Worm (Caenorhabditis elegans) whole organism, young adult: Measurements from ENCODE around the gene K10C2.6.

Experiments
- B0019.2 ChIP-seq: fragments of 200-800 bp; sonication (Bioruptor generic); conservative IDR thresholded peaks from 2 replicates; pipeline ENCODE4 v1.3.6; 2022; ENCODE audit warnings: missing genetic modification reagents, missing genetic modification characterization, missing compliant biosample characterization
- B0261.1 ChIP-seq: sonication (generic microtip); optimal IDR thresholded peaks from 2 replicates; lab custom pipeline; 2016; ENCODE audit warnings: mild to moderate bottlenecking, missing genetic modification characterization, moderate library complexity, missing compliant biosample characterization
- D2030.7 ChIP-seq: fragments of 200-800 bp; sonication (Bioruptor generic); IDR thresholded peaks from 2 replicates; pipeline ENCODE4 v1.3.6; 2022; ENCODE audit warnings: missing genetic modification reagents, missing genetic modification characterization, missing compliant biosample characterization
- F23B12.7 ChIP-seq: sonication (generic microtip); optimal IDR thresholded peaks from 2 replicates; lab custom pipeline; 2017; ENCODE audit warnings: missing genetic modification characterization, mild to moderate bottlenecking, missing compliant biosample characterization, antibody characterized with exemption, moderate library complexity; ENCODE audit not compliant: insufficient read depth
- F39B2.1 ChIP-seq: fragments of 200-800 bp; sonication (Bioruptor generic); IDR thresholded peaks from 2 replicates; pipeline ENCODE4 v1.3.6; 2022; ENCODE audit warnings: missing genetic modification reagents, missing genetic modification characterization, missing compliant biosample characterization
- F49E8.2 ChIP-seq: sonication (generic microtip); optimal IDR thresholded peaks from 3 replicates; lab custom pipeline; 2017; ENCODE audit warnings: missing genetic modification characterization, mild to moderate bottlenecking, missing compliant biosample characterization, antibody characterized with exemption, moderate library complexity; ENCODE audit not compliant: insufficient read depth
- F52B5.7 ChIP-seq: sonication (generic microtip); optimal IDR thresholded peaks from 2 replicates; lab custom pipeline; 2016; ENCODE audit warnings: mild to moderate bottlenecking, missing genetic modification characterization, missing compliant biosample characterization
- F57C9.4 ChIP-seq: sonication (generic microtip); optimal IDR thresholded peaks from 2 replicates; lab custom pipeline; 2017; ENCODE audit warnings: mild to moderate bottlenecking, missing genetic modification characterization, missing compliant biosample characterization
- Y95B8A.8 ChIP-seq: fragments of 200-800 bp; sonication (Bioruptor generic); IDR thresholded peaks from 2 replicates; pipeline ENCODE4 v1.3.6; 2022; ENCODE audit warnings: missing genetic modification reagents, missing genetic modification characterization, missing compliant biosample characterization
- akir-1 ChIP-seq: fragments of 200-800 bp; sonication (Bioruptor generic); optimal IDR thresholded peaks from 2 replicates; lab custom pipeline; 2018; ENCODE audit warnings: mild to moderate bottlenecking, missing genetic modification characterization, moderate library complexity, missing compliant biosample characterization
- attf-5 ChIP-seq: fragments of 200-800 bp; sonication (Bioruptor generic); optimal IDR thresholded peaks from 2 replicates; lab custom pipeline; 2018; ENCODE audit warnings: mild to moderate bottlenecking, missing genetic modification characterization, missing compliant biosample characterization
- bed-1 ChIP-seq: fragments of 200-800 bp; sonication (Bioruptor generic); IDR thresholded peaks from 2 replicates; pipeline ENCODE4 v1.3.6; 2022; ENCODE audit warnings: missing genetic modification reagents, missing genetic modification characterization, missing compliant biosample characterization
- ccch-3 ChIP-seq: fragments of 200-800 bp; sonication (Bioruptor generic); optimal IDR thresholded peaks from 2 replicates; lab custom pipeline; 2018; ENCODE audit warnings: mild to moderate bottlenecking, missing genetic modification characterization, missing compliant biosample characterization
- cebp-2 ChIP-seq: fragments of 200-800 bp; sonication (Bioruptor generic); IDR thresholded peaks from 2 replicates; pipeline ENCODE4 v1.3.6; 2022; ENCODE audit warnings: missing genetic modification characterization, missing compliant biosample characterization
- chd-7 ChIP-seq: sonication (generic microtip); optimal IDR thresholded peaks from 2 replicates; lab custom pipeline; 2016; ENCODE audit warnings: mild to moderate bottlenecking, missing genetic modification characterization, moderate library complexity, missing compliant biosample characterization
- dpl-1 ChIP-seq: fragments of 150-350 bp; optimal IDR thresholded peaks from 2 replicates; lab custom pipeline; 2014; ENCODE audit warnings: missing biosample characterization, missing genetic modification reagents, missing genetic modification characterization
- fkh-3 ChIP-seq: sonication (generic microtip); optimal IDR thresholded peaks from 2 replicates; lab custom pipeline; 2016; ENCODE audit warnings: mild to moderate bottlenecking, missing genetic modification characterization, missing compliant biosample characterization
- hmg-1.2 ChIP-seq: fragments of 200-800 bp; sonication (Bioruptor generic); IDR thresholded peaks from 2 replicates; pipeline ENCODE4 v1.3.6; 2022; ENCODE audit warnings: missing genetic modification reagents, missing genetic modification characterization, missing compliant biosample characterization
- hmg-20 ChIP-seq: fragments of 200-800 bp; sonication (Bioruptor generic); IDR thresholded peaks from 2 replicates; pipeline ENCODE4 v1.3.6; 2022; ENCODE audit warnings: missing genetic modification reagents, missing genetic modification characterization, missing compliant biosample characterization
- hrde-1 ChIP-seq: sonication (generic microtip); optimal IDR thresholded peaks from 2 replicates; lab custom pipeline; 2016; ENCODE audit warnings: missing genetic modification characterization, mild to moderate bottlenecking, missing compliant biosample characterization, moderate library complexity, missing genotype, missing genetic modification reagents, borderline replicate concordance
- lin-40 ChIP-seq: sonication (generic microtip); optimal IDR thresholded peaks from 2 replicates; lab custom pipeline; 2016; ENCODE audit warnings: missing genetic modification characterization, mild to moderate bottlenecking, missing compliant biosample characterization, missing genotype, missing genetic modification reagents
- lin-54 ChIP-seq: fragments of 200-800 bp; sonication (Bioruptor generic); optimal IDR thresholded peaks from 2 replicates; lab custom pipeline; 2018; ENCODE audit warnings: mild to moderate bottlenecking, missing genetic modification characterization, missing compliant biosample characterization
- lir-1 ChIP-seq: fragments of 200-800 bp; sonication (Bioruptor generic); conservative IDR thresholded peaks from 2 replicates; pipeline ENCODE4 v1.3.6; 2022; ENCODE audit warnings: missing genetic modification reagents, missing genetic modification characterization, missing compliant biosample characterization
- madf-3 ChIP-seq: fragments of 200-800 bp; sonication (Bioruptor generic); IDR thresholded peaks from 2 replicates; pipeline ENCODE4 v1.3.6; 2022; ENCODE audit warnings: missing genetic modification reagents, missing genetic modification characterization, missing compliant biosample characterization
- mcd-1 ChIP-seq: fragments of 200-800 bp; sonication (Bioruptor generic); IDR thresholded peaks from 2 replicates; pipeline ENCODE4 v1.3.6; 2022; ENCODE audit warnings: missing genetic modification reagents, missing genetic modification characterization, missing compliant biosample characterization
- mes-4 ChIP-seq: sonication (generic microtip); optimal IDR thresholded peaks from 2 replicates; lab custom pipeline; 2016; ENCODE audit warnings: missing genotype, missing genetic modification characterization, missing compliant biosample characterization
- nfya-1 ChIP-seq: sonication (generic microtip); optimal IDR thresholded peaks from 2 replicates; lab custom pipeline; 2017; ENCODE audit warnings: antibody characterized with exemption, missing compliant biosample characterization, missing genetic modification characterization, borderline replicate concordance; ENCODE audit not compliant: insufficient read depth
- nhr-179 ChIP-seq: sonication (generic microtip); optimal IDR thresholded peaks from 2 replicates; lab custom pipeline; 2016; ENCODE audit warnings: mild to moderate bottlenecking, missing genetic modification characterization, missing compliant biosample characterization
- snpc-1.1 ChIP-seq: sonication (generic microtip); optimal IDR thresholded peaks from 2 replicates; lab custom pipeline; 2017; ENCODE audit warnings: missing genetic modification characterization, mild to moderate bottlenecking, missing compliant biosample characterization, antibody characterized with exemption, moderate library complexity, missing genotype, missing genetic modification reagents; ENCODE audit not compliant: insufficient read depth
- tbp1 ChIP-seq: fragments of 200-800 bp; sonication (Bioruptor generic); optimal IDR thresholded peaks from 2 replicates; lab custom pipeline; 2018; ENCODE audit warnings: mild to moderate bottlenecking, missing genetic modification characterization, missing compliant biosample characterization
- tbx-9 ChIP-seq: sonication (generic microtip); optimal IDR thresholded peaks from 2 replicates; lab custom pipeline; 2016; ENCODE audit warnings: borderline replicate concordance, missing genetic modification characterization, inconsistent platforms, missing compliant biosample characterization
- xnd-1 ChIP-seq: sonication (generic microtip); optimal IDR thresholded peaks from 2 replicates; lab custom pipeline; 2016; ENCODE audit warnings: missing genotype, missing genetic modification reagents, missing genetic modification characterization, missing compliant biosample characterization
- zim-3 ChIP-seq: sonication (generic microtip); optimal IDR thresholded peaks from 2 replicates; lab custom pipeline; 2017; ENCODE audit warnings: mild to moderate bottlenecking, missing genetic modification characterization, moderate library complexity, missing compliant biosample characterization
- ztf-22 ChIP-seq: fragments of 200-800 bp; sonication (Bioruptor generic); optimal IDR thresholded peaks from 2 replicates; lab custom pipeline; 2018; ENCODE audit warnings: mild to moderate bottlenecking, missing genetic modification characterization, moderate library complexity, missing compliant biosample characterization

The K10C2.6 gene

ce11 chrX:6433688-6434087 is 17.6 kb upstream of the K10C2.6 start, which contains the start of gene K10C2.2:
Gene K10C2.2 (minus strand): TSS chrX:6433788.
- TF ChIP-seq cebp-2 (GFP tag; lab: Robert Waterston, UW) (no peak), F57C9.4 (tag; lab: Kevin White, UChicago) (no peak)

ce11 chrX:6435812-6436211 is 15.4 kb upstream of the K10C2.6 start:
- TF ChIP-seq akir-1 (GFP tag; lab: Kevin White, UChicago) (no peak), tbx-9 (tag; lab: Kevin White, UChicago) (no peak)

ce11 chrX:6437545-6437944 is 13.7 kb upstream of the K10C2.6 start, which contains the start of gene K10C2.8:
Gene K10C2.8 (minus strand): TSS chrX:6437645.
- TF ChIP-seq mcd-1 (GFP tag; lab: Robert Waterston, UW) (no peak), snpc-1.1 (tag; lab: Kevin White, UChicago) (no peak), attf-5 (no peak), chd-7 (no peak), zim-3 (no peak), F52B5.7 (tag; lab: Kevin White, UChicago) (no peak)

- TF ChIP-seq F49E8.2 (tag; lab: Kevin White, UChicago) (no peak), Y95B8A.8 (GFP tag; lab: Robert Waterston, UW) (no peak), lir-1 (GFP tag; lab: Robert Waterston, UW) (no peak), hrde-1 (tag; lab: Kevin White, UChicago) (no peak), tbp1 (GFP tag; lab: Kevin White, UChicago) (no peak), lin-40 (no peak), akir-1 (GFP tag; lab: Kevin White, UChicago) (no peak), xnd-1 (tag; lab: Kevin White, UChicago) (no peak), nhr-179 (tag; lab: Kevin White, UChicago) (no peak), hmg-1.2 (GFP tag; lab: Robert Waterston, UW) (no peak), dpl-1 (no peak), chd-7 (no peak), ztf-22 (GFP tag; lab: Kevin White, UChicago) (no peak)
Measured at ce11 chrX:6440464-6440863, 10.8 kb upstream of the K10C2.6 start, which contains the start of gene K10C2.14. Gene K10C2.14 (minus strand): TSS chrX:6440564.

- TF ChIP-seq mes-4: no peak
- no peak for TF ChIP-seq nhr-179 (tag; lab: Kevin White, UChicago)
- TF ChIP-seq lin-54 (GFP tag; lab: Kevin White, UChicago): no peak
- TF ChIP-seq fkh-3 (tag; lab: Kevin White, UChicago): no peak
- TF ChIP-seq F23B12.7 (tag; lab: Kevin White, UChicago): no peak
- TF ChIP-seq D2030.7 (GFP tag; lab: Robert Waterston, UW): no peak
- TF ChIP-seq F39B2.1 (GFP tag; lab: Robert Waterston, UW): no peak
- no peak for TF ChIP-seq ccch-3 (GFP tag; lab: Kevin White, UChicago)
- TF ChIP-seq madf-3 (GFP tag; lab: Robert Waterston, UW): no peak
- no peak for TF ChIP-seq nfya-1 (tag; lab: Kevin White, UChicago)
- no peak for TF ChIP-seq B0261.1 (tag; lab: Kevin White, UChicago)
- no peak for TF ChIP-seq hmg-20 (GFP tag; lab: Robert Waterston, UW)
- no peak for TF ChIP-seq B0019.2 (GFP tag; lab: Robert Waterston, UW)
- no peak for TF ChIP-seq bed-1 (GFP tag; lab: Robert Waterston, UW)
Measured at ce11 chrX:6443373-6443772, 7.9 kb upstream of the K10C2.6 start, which contains the start of gene K10C2.7. Gene K10C2.7 (minus strand): TSS chrX:6443473.
